Worm (Caenorhabditis elegans) whole organism, late embryonic: Measurements from ENCODE around the gene hmg-4.

Experiments
- C38D4.7 ChIP-seq: fragments of 200-800 bp; sonication (Bioruptor generic); optimal IDR thresholded peaks from 2 replicates; lab custom pipeline; 2018; ENCODE audit warnings: mild to moderate bottlenecking, missing genetic modification characterization, moderate library complexity, missing compliant biosample characterization
- ref-2 ChIP-seq: sonication (generic microtip); optimal IDR thresholded peaks from 2 replicates; lab custom pipeline; 2016; ENCODE audit warnings: missing genetic modification characterization, missing compliant biosample characterization

DNA sequence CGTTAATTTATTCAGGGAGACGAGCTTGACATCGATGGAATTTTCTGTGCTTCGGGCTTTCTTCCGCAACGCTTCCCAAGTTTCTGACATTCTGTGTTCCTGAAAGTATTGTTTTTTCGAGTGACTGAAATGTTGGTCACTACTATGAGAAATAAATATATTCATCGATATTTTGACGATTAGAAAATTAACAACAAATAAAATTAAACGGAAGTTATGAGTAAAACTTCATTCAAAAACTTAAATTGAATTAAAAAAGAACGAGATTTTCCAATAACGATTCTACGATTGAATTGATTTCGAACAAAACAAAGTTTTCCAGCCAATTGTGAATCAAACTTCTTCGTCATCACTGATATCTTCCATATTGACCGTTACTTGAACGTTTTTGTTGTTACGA lies 32.3 kb downstream of the hmg-4 start, which contains the start of gene gos-28:
- no peak for TF ChIP-seq C38D4.7 (GFP tag; lab: Kevin White, UChicago)
- no peak for TF ChIP-seq ref-2 (tag; lab: Kevin White, UChicago)
